Worm (Caenorhabditis elegans) whole organism, dauer: Measurements from ENCODE around the gene srz-1.

Source experiments
- unc-62 ChIP-seq: sonication (generic microtip); optimal IDR thresholded peaks from 2 replicates; lab custom pipeline; 2017; ENCODE audit warnings: missing biosample characterization, missing genetic modification reagents, missing genetic modification characterization

srz-1 gene

ce11 chrV:16706549-16706948, 30.9 kb downstream of the srz-1 start, which contains the start of gene clec-9:
Gene clec-9, minus strand, starts transcription at chrV:16706649.
- TF ChIP-seq unc-62 (GFP tag; lab: Kevin White, UChicago) = no peak

DNA sequence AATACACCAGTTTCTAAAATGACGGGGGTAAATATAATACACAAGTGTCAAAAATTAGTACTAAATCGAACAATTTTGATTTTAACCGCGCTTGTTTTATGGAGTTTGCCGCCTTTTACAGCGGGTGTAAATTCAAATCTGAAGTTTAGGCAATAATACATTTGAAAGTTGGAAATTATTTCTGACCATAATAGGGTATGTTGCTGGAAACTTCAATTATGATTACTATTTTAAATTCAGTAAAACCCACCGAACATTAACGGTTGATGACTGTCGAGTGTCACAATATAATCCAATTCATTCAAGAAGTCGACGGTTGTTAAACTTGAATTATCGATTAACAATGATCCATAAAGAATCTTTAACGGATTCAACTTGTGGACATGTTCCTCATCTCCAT, 38.1 kb downstream of the srz-1 start:
- TF ChIP-seq unc-62 (GFP tag; lab: Kevin White, UChicago) = no peak

- TF ChIP-seq unc-62 (GFP tag; lab: Kevin White, UChicago) = no peak
Observed at ce11 chrV:16716574-16716973, 40.9 kb downstream of the srz-1 start, which contains the start of gene srh-137. Gene srh-137, minus strand, starts transcription at chrV:16716674.

DNA sequence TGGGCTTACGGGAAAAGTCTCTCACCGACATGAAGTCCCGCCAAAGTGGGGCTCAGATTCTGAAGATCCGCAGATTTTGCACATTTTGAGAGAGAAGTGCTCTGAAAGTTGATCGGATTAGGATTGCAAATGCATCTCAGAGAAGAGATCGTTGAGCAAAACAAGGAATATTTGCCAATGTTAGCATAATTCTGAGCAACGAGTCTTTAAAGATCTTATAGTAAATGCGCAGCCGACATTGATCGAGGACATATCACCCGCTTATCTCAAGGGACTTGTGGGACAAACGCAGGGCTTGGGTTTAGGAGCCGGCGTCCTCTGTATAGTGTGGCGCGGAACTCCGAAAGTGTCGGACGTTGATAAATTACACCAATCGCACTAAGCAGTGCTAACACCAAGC, 48.1 kb downstream of the srz-1 start, which contains the start of gene nhr-112:
nhr-112 (minus strand) TSS at position 101 of the 400 bp plus-strand sequence.
- TF ChIP-seq unc-62 (GFP tag; lab: Kevin White, UChicago) = no peak

DNA sequence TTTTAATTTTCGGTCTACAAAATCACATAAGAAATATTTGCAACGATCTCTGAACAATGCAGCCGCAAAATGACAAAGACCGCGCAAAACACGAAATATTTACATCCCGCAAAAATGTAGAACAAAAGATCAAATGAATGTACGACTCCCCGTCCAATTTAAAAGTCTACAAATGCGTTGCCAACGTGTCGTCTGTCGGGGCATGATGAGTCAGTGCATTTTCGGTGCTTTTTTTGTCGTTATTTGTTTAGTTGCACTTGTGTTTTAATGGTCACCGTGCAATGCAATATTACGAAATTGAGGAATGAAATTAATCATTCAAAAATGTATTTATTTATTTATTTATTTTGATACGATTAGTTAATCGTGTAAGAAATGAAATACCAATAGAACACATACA, 48.9 kb downstream of the srz-1 start:
- TF ChIP-seq unc-62 (GFP tag; lab: Kevin White, UChicago) = no peak

DNA sequence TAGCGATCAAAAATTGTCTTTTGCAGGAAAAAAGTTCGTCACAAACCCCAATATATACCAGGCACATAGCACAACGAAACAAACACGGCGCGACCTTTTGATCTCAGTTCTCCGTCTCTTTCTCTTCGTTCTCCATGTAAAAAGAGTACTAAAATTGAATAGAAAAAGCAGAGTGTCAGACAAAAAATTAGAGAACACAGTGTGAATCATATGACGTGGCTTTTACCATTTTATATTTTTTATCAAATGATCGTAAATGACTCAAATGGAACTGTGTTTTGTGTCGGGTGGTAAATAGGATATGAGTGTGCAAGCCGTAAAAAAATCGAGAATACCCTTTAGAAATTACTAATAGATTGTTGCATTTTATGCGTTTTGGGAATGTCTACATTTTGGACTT, 50.3 kb downstream of the srz-1 start:
- TF ChIP-seq unc-62 (GFP tag; lab: Kevin White, UChicago) = no peak

ce11 chrV:16726915-16727314, 51.3 kb downstream of the srz-1 start, which contains the start of gene T25E12.14:
Gene T25E12.14, plus strand, starts transcription at chrV:16727215.
- TF ChIP-seq unc-62 (GFP tag; lab: Kevin White, UChicago) = no peak
